Fruit fly (Drosophila melanogaster): ENCODE data around the gene CG42823.
A peak's percentile ranks its signal among the peaks of the same experiment; 100 is the strongest.

DNA sequence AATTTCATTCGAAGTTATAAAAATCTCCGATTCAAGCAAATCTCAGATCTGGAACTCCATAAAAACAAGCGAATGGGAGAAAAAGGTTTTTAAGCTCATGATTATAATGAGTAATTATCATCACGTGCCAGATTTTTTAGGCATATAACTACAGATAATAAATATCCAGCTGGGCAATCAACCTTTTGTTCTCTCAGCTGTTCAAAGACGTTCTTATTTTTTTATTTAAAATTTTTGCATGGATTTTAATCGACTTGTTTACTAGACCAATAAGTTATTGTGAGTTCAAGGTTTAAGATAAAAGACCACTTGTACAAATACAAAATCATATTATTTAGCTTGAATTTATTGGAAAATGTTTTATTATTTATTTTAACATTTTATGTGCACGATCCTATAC, 754 bp downstream of the CG42823 start:
- TF ChIP-seq Hr78 (GFP tag; optimal IDR thresholded peaks at IDR 0.05) (no peak), CG9705 (GFP tag; optimal IDR thresholded peaks at IDR 0.05) (no peak), jim (GFP tag; optimal IDR thresholded peaks at IDR 0.05) (no peak), OdsH (GFP tag; optimal IDR thresholded peaks at IDR 0.05) (peak; percentile 60), Abd-B (GFP tag; optimal IDR thresholded peaks at IDR 0.05) (no peak), Myc (optimal IDR thresholded peaks at IDR 0.05) (no peak)
